Fruit fly (Drosophila melanogaster) whole organism, embryonic: ENCODE data around the gene CG17855.

Experiments
- Atf-2 ChIP-seq: fragments of 200-800 bp; sonication (Bioruptor generic); optimal IDR thresholded peaks from 2 replicates; lab custom pipeline; 2016; ENCODE audit warnings: missing biosample characterization, missing genetic modification characterization
- Atf6 ChIP-seq: fragments of 200-800 bp; sonication (Bioruptor generic); IDR thresholded peaks from 2 replicates; pipeline ENCODE4 v1.3.6; 2022; ENCODE audit warnings: missing biosample characterization, missing genetic modification characterization
- B-H2 ChIP-seq: fragments of 200-800 bp; sonication (Bioruptor generic); optimal IDR thresholded peaks from 2 replicates; lab custom pipeline; 2018; ENCODE audit warnings: missing biosample characterization, mild to moderate bottlenecking, missing genetic modification characterization
- CG10543 ChIP-seq: fragments of 200-800 bp; sonication (Bioruptor generic); optimal IDR thresholded peaks from 3 replicates; lab custom pipeline; 2017; ENCODE audit warnings: missing biosample characterization, mild to moderate bottlenecking, missing genetic modification characterization, moderate library complexity
- CG11093 ChIP-seq: fragments of 200-800 bp; sonication (Bioruptor generic); IDR thresholded peaks from 3 replicates; pipeline ENCODE4 v1.3.6; 2022; ENCODE audit warnings: missing biosample characterization, missing genetic modification characterization
- CG11398 ChIP-seq: fragments of 200-800 bp; sonication (Bioruptor generic); optimal IDR thresholded peaks from 2 replicates; lab custom pipeline; 2016; ENCODE audit warnings: missing biosample characterization, missing genetic modification characterization
- CG13287 ChIP-seq: fragments of 200-800 bp; sonication (Bioruptor generic); IDR thresholded peaks from 2 replicates; pipeline ENCODE4 v1.3.6; 2022; ENCODE audit warnings: missing biosample characterization, missing genetic modification characterization; ENCODE audit not compliant: partially characterized antibody
- CG2712 ChIP-seq: fragments of 200-800 bp; optimal IDR thresholded peaks from 3 replicates; lab custom pipeline; 2019; ENCODE audit warnings: missing biosample characterization, mild to moderate bottlenecking, missing genetic modification characterization, moderate library complexity
- CG2875 ChIP-seq: fragments of 200-800 bp; sonication (Bioruptor generic); optimal IDR thresholded peaks from 2 replicates; lab custom pipeline; 2017; ENCODE audit warnings: missing biosample characterization, mild to moderate bottlenecking, missing genetic modification characterization, missing genetic modification reagents
- CG2889 ChIP-seq: fragments of 200-800 bp; sonication (Bioruptor generic); IDR thresholded peaks from 3 replicates; pipeline ENCODE4 v1.3.6; 2022; ENCODE audit warnings: missing biosample characterization, missing genetic modification characterization
- CG31441 ChIP-seq: fragments of 200-800 bp; sonication (Bioruptor generic); IDR thresholded peaks from 2 replicates; pipeline ENCODE4 v1.3.6; 2022; ENCODE audit warnings: missing biosample characterization, missing genetic modification characterization
- CG42726 ChIP-seq: fragments of 200-800 bp; sonication (Bioruptor generic); IDR thresholded peaks from 2 replicates; pipeline ENCODE4 v1.3.6; 2022; ENCODE audit warnings: missing biosample characterization, missing genetic modification characterization; ENCODE audit not compliant: partially characterized antibody
- CG6175 ChIP-seq: fragments of 200-800 bp; sonication (Bioruptor generic); IDR thresholded peaks from 3 replicates; pipeline ENCODE4 v1.3.6; 2022; ENCODE audit warnings: missing biosample characterization, missing genetic modification characterization
- CG7839 ChIP-seq: fragments of 200-800 bp; sonication (Bioruptor generic); optimal IDR thresholded peaks from 3 replicates; lab custom pipeline; 2018; ENCODE audit warnings: missing biosample characterization, mild to moderate bottlenecking, missing genetic modification characterization, moderate library complexity
- CG8924 ChIP-seq: fragments of 200-800 bp; optimal IDR thresholded peaks from 3 replicates; lab custom pipeline; 2019; ENCODE audit warnings: missing biosample characterization, mild to moderate bottlenecking, missing genetic modification characterization, moderate library complexity
- Dad ChIP-seq: fragments of 200-800 bp; sonication (Bioruptor generic); optimal IDR thresholded peaks from 3 replicates; lab custom pipeline; 2016; ENCODE audit warnings: missing biosample characterization, missing genetic modification characterization
- Dp ChIP-seq: fragments of 200-800 bp; sonication (Bioruptor generic); optimal IDR thresholded peaks from 2 replicates; lab custom pipeline; 2018; ENCODE audit warnings: missing biosample characterization, mild to moderate bottlenecking, missing genetic modification characterization, moderate library complexity
- Fer2 ChIP-seq: fragments of 200-800 bp; sonication (Bioruptor generic); optimal IDR thresholded peaks from 2 replicates; lab custom pipeline; 2018; ENCODE audit warnings: missing biosample characterization, mild to moderate bottlenecking, missing genetic modification characterization, moderate library complexity
- H2.0 ChIP-seq: fragments of 200-800 bp; sonication (Bioruptor generic); IDR thresholded peaks from 2 replicates; pipeline ENCODE4 v1.3.6; 2022; ENCODE audit warnings: missing biosample characterization, missing genetic modification characterization
- HLHmδ ChIP-seq: fragments of 200-800 bp; sonication (Bioruptor generic); optimal IDR thresholded peaks from 2 replicates; lab custom pipeline; 2018; ENCODE audit warnings: missing biosample characterization, mild to moderate bottlenecking, missing genetic modification characterization, moderate library complexity
- Hand ChIP-seq: fragments of 200-800 bp; sonication (Bioruptor generic); optimal IDR thresholded peaks from 2 replicates; lab custom pipeline; 2017; ENCODE audit warnings: mild to moderate bottlenecking, missing biosample characterization, missing genetic modification reagents, missing genetic modification characterization
- Hey ChIP-seq: fragments of 200-800 bp; sonication (Bioruptor generic); optimal IDR thresholded peaks from 3 replicates; lab custom pipeline; 2018; ENCODE audit warnings: missing biosample characterization, mild to moderate bottlenecking, missing genetic modification characterization
- Hr51 ChIP-seq, 2 experiments: fragments of 200-800 bp; sonication (Bioruptor generic); optimal IDR thresholded peaks; 2 replicates in 1 of 2; 3 replicates in 1 of 2; lab custom pipeline; 2016 to 2018; ENCODE audit warnings: missing biosample characterization in 2 of 2, missing genetic modification characterization in 2 of 2, mild to moderate bottlenecking in 1 of 2, moderate library complexity in 1 of 2
- Hsf ChIP-seq: fragments of 200-800 bp; sonication (Bioruptor generic); optimal IDR thresholded peaks from 3 replicates; lab custom pipeline; 2016; ENCODE audit warnings: missing biosample characterization, missing genetic modification characterization
- Jarid2 ChIP-seq: fragments of 200-800 bp; sonication (Bioruptor generic); optimal IDR thresholded peaks from 3 replicates; lab custom pipeline; 2017; ENCODE audit warnings: mild to moderate bottlenecking, missing biosample characterization, missing genetic modification reagents, missing genetic modification characterization
- Nf-YA ChIP-seq: fragments of 200-800 bp; sonication (Bioruptor generic); IDR thresholded peaks from 2 replicates; pipeline ENCODE4 v1.3.6; 2022; ENCODE audit warnings: missing biosample characterization, missing genetic modification characterization
- Ravus ChIP-seq: fragments of 200-800 bp; sonication (Bioruptor generic); IDR thresholded peaks from 2 replicates; pipeline ENCODE4 v1.3.6; 2022; ENCODE audit warnings: missing biosample characterization, missing genetic modification characterization
- Spps ChIP-seq: fragments of 200-800 bp; sonication (Bioruptor generic); optimal IDR thresholded peaks from 2 replicates; lab custom pipeline; 2018; ENCODE audit warnings: missing biosample characterization, mild to moderate bottlenecking, missing genetic modification characterization
- Usf ChIP-seq: fragments of 200-800 bp; sonication (Bioruptor generic); optimal IDR thresholded peaks from 2 replicates; lab custom pipeline; 2017; ENCODE audit warnings: missing genotype, missing biosample characterization, missing genetic modification characterization
- ap ChIP-seq: fragments of 200-800 bp; sonication (Bioruptor generic); IDR thresholded peaks from 2 replicates; pipeline ENCODE4 v1.3.6; 2022; ENCODE audit warnings: missing biosample characterization, missing genetic modification characterization
- bigmax ChIP-seq: fragments of 200-800 bp; sonication (Bioruptor generic); optimal IDR thresholded peaks from 2 replicates; lab custom pipeline; 2018; ENCODE audit warnings: missing biosample characterization, mild to moderate bottlenecking, missing genetic modification characterization
- cas ChIP-seq: fragments of 200-800 bp; sonication (Bioruptor generic); IDR thresholded peaks from 2 replicates; pipeline ENCODE4 v1.3.6; 2022; ENCODE audit warnings: missing biosample characterization, missing genetic modification characterization
- caup ChIP-seq: fragments of 200-800 bp; sonication (Bioruptor generic); optimal IDR thresholded peaks from 3 replicates; lab custom pipeline; 2017; ENCODE audit warnings: missing biosample characterization, mild to moderate bottlenecking, missing genetic modification characterization, moderate library complexity; ENCODE audit not compliant: severe bottlenecking
- cg ChIP-seq: fragments of 200-800 bp; sonication (Bioruptor generic); optimal IDR thresholded peaks from 3 replicates; lab custom pipeline; 2019; ENCODE audit warnings: missing biosample characterization, mild to moderate bottlenecking, missing genetic modification characterization, moderate library complexity
- chm ChIP-seq: fragments of 200-800 bp; sonication (Bioruptor generic); IDR thresholded peaks from 2 replicates; pipeline ENCODE4 v1.3.6; 2022; ENCODE audit warnings: missing biosample characterization, missing genetic modification characterization
- ewg ChIP-seq: fragments of 200-800 bp; sonication (Bioruptor generic); optimal IDR thresholded peaks from 3 replicates; lab custom pipeline; 2017; ENCODE audit warnings: mild to moderate bottlenecking, missing biosample characterization, missing genetic modification reagents, missing genetic modification characterization
- fd64A ChIP-seq: fragments of 200-800 bp; sonication (Bioruptor generic); optimal IDR thresholded peaks from 3 replicates; lab custom pipeline; 2018; ENCODE audit warnings: missing biosample characterization, mild to moderate bottlenecking, missing genetic modification characterization
- gsb ChIP-seq: fragments of 200-800 bp; sonication (Bioruptor generic); IDR thresholded peaks from 2 replicates; pipeline ENCODE4 v1.3.6; 2022; ENCODE audit warnings: missing biosample characterization, missing genetic modification characterization
- gsb-n ChIP-seq: fragments of 200-800 bp; sonication (Bioruptor generic); optimal IDR thresholded peaks from 3 replicates; lab custom pipeline; 2018; ENCODE audit warnings: missing biosample characterization, mild to moderate bottlenecking, missing genetic modification characterization
- ham ChIP-seq: fragments of 200-800 bp; sonication (Bioruptor generic); IDR thresholded peaks from 2 replicates; pipeline ENCODE4 v1.3.6; 2022; ENCODE audit warnings: missing biosample characterization, missing genetic modification characterization
- hb ChIP-seq: fragments of 200-800 bp; sonication (Bioruptor generic); IDR thresholded peaks from 3 replicates; pipeline ENCODE4 v1.3.6; 2022; ENCODE audit warnings: missing biosample characterization, missing genetic modification characterization; ENCODE audit not compliant: partially characterized antibody
- jumu ChIP-seq: fragments of 200-800 bp; sonication (Bioruptor generic); optimal IDR thresholded peaks from 3 replicates; lab custom pipeline; 2016; ENCODE audit warnings: missing biosample characterization, missing genetic modification characterization
- ken ChIP-seq: fragments of 200-800 bp; sonication (Bioruptor generic); IDR thresholded peaks from 3 replicates; pipeline ENCODE4 v1.3.6; 2022; ENCODE audit warnings: missing biosample characterization, missing genetic modification characterization
- p53 ChIP-seq: fragments of 200-800 bp; sonication (Bioruptor generic); optimal IDR thresholded peaks from 2 replicates; lab custom pipeline; 2016; ENCODE audit warnings: missing biosample characterization, missing genetic modification characterization
- psq ChIP-seq: fragments of 200-800 bp; sonication (Bioruptor generic); optimal IDR thresholded peaks from 2 replicates; lab custom pipeline; 2017; ENCODE audit warnings: missing biosample characterization, missing genetic modification characterization
- so ChIP-seq: fragments of 200-800 bp; sonication (Bioruptor generic); IDR thresholded peaks from 3 replicates; pipeline ENCODE4 v1.3.6; 2022; ENCODE audit warnings: missing biosample characterization, missing genetic modification characterization
- vvl ChIP-seq: fragments of 200-800 bp; sonication (Bioruptor generic); IDR thresholded peaks from 2 replicates; pipeline ENCODE4 v1.3.6; 2022; ENCODE audit warnings: missing biosample characterization, missing genetic modification characterization
- zen ChIP-seq: fragments of 200-800 bp; sonication (Bioruptor generic); optimal IDR thresholded peaks from 3 replicates; lab custom pipeline; 2018; ENCODE audit warnings: missing biosample characterization, mild to moderate bottlenecking, missing genetic modification characterization, moderate library complexity

CG17855 gene

DNA sequence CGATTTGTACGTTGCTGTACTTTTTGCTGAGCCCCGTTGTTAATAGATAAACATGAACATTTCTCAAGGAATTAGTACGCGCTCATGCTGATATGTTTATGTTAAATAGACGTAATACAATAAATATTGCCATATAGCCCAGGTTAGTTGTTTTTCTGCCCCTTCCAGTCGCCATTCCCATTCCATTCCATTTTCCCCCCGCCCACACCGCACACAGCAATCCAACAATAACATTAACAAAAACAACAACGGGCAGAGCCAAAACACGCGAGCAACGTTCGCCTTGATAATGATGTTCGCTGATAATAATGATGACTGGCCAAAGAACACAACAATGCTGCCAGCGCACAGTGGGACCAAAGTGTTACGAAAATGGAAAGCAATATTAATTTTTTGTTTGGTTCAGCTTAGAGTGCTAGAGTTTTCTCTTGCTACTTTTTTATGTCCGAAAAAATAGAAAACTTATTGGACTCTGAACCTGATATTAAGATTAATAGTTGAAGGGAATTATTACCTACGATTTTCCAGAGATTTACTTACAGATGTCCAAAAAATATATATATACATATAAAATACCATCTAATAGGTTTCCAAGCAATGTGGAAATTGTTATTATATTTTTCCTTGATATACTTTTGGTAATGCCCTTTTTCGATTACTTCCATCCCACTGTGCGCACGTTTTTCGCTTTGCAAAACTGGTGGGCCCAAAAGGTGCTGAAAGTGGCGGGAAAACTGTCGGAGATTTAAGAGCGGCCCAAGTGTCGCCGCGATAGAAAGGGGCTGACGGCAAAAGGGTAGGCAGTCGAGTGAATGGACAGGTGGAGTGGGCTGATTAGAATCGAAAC is 29.5 kb downstream of the CG17855 start (continued):
- peak; percentile 91 for TF ChIP-seq ewg (GFP tag; lab: Kevin White, UChicago)
- no peak for TF ChIP-seq CG42726 (GFP tag; lab: Robert Waterston, UW)
- TF ChIP-seq Atf-2 (GFP tag; lab: Kevin White, UChicago): peak; percentile 68
- peak; percentile 91 for TF ChIP-seq B-H2 (GFP tag; lab: Kevin White, UChicago)
- TF ChIP-seq Jarid2 (GFP tag; lab: Kevin White, UChicago): peak; percentile 87
- peak; percentile 97 for TF ChIP-seq caup (GFP tag; lab: Kevin White, UChicago)
- peak; percentile 90 for TF ChIP-seq Hsf
- peak; percentile 91 for TF ChIP-seq gsb
- TF ChIP-seq CG2712: peak; percentile 97
- TF ChIP-seq CG8924 (tag; lab: Kevin White, UChicago): peak; percentile 98
- peak; percentile 90 for TF ChIP-seq Fer2 (tag; lab: Kevin White, UChicago)
- TF ChIP-seq gsb-n (tag; lab: Kevin White, UChicago): peak; percentile 89
- peak; percentile 73 for TF ChIP-seq H2.0 (GFP tag; lab: Robert Waterston, UW)
- 0 out of 2 replicates have a peak, but pooled peaks have one; percentile 7 for TF ChIP-seq ham (GFP tag; lab: Robert Waterston, UW)
- peak; percentile 98 for TF ChIP-seq CG7839
- peak; percentile 74 for TF ChIP-seq Ravus
- peak; percentile 35 for TF ChIP-seq Hey (tag; lab: Kevin White, UChicago)
- peak; percentile 94 for TF ChIP-seq Usf (GFP tag; lab: Kevin White, UChicago)
- TF ChIP-seq vvl (GFP tag; lab: Robert Waterston, UW): peak; percentile 92
- TF ChIP-seq Hand (GFP tag; lab: Kevin White, UChicago): peak; percentile 96
- peak; percentile 77 for TF ChIP-seq CG11093
- TF ChIP-seq Dp: peak; percentile 27
- peak; percentile 65; the same call in 2 of the 3 replicates for TF ChIP-seq CG6175 (GFP tag; lab: Robert Waterston, UW)
- TF ChIP-seq Atf6 (GFP tag; lab: Robert Waterston, UW): peak; percentile 95
- TF ChIP-seq cg (GFP tag; lab: Kevin White, UChicago): no peak
- peak; percentile 49; the same call in 1 of the 3 replicates for TF ChIP-seq hb (GFP tag; lab: Robert Waterston, UW)
- peak; percentile 43; the same call in 1 of the 2 replicates for TF ChIP-seq CG13287 (GFP tag; lab: Robert Waterston, UW)
- TF ChIP-seq ap: peak; percentile 82
- TF ChIP-seq jumu (GFP tag; lab: Kevin White, UChicago): peak; percentile 74
- TF ChIP-seq CG10543: peak; percentile 96
- no peak for TF ChIP-seq HLHmδ (GFP tag; lab: Kevin White, UChicago)
- peak; percentile 71; the same call in 2 of the 3 replicates for TF ChIP-seq ken (GFP tag; lab: Robert Waterston, UW)
- peak; percentile 96 for TF ChIP-seq zen (tag; lab: Kevin White, UChicago)
- TF ChIP-seq Spps: peak; percentile 92
- TF ChIP-seq Dad (GFP tag; lab: Kevin White, UChicago): peak; percentile 80
- peak; percentile 38 for TF ChIP-seq CG11398 (GFP tag; lab: Kevin White, UChicago)
- peak; percentile 72 for TF ChIP-seq Nf-YA
- peak; percentile 88 for TF ChIP-seq cas (GFP tag; lab: Robert Waterston, UW)
- TF ChIP-seq p53 (GFP tag; lab: Kevin White, UChicago): peak; percentile 39
- peak; percentile 73 for TF ChIP-seq CG2889 (GFP tag; lab: Robert Waterston, UW)
- no peak for TF ChIP-seq bigmax
- peak; percentile 96 for TF ChIP-seq CG2875 (GFP tag; lab: Kevin White, UChicago)
- peak; percentile 91 to 98 for TF ChIP-seq Hr51 (GFP tag; optimal IDR thresholded peaks at IDR 0.05; lab: Kevin White, UChicago)
- TF ChIP-seq fd64A (GFP tag; lab: Kevin White, UChicago): no peak
- TF ChIP-seq chm: peak; percentile 63
- TF ChIP-seq so (GFP tag; lab: Robert Waterston, UW): peak; percentile 95
- peak; percentile 89 for TF ChIP-seq psq
- TF ChIP-seq CG31441 (GFP tag; lab: Robert Waterston, UW): peak; percentile 99
